Worm (Caenorhabditis elegans): ENCODE results near the gene srt-48.
A peak's percentile ranks its signal among the peaks of the same experiment; 100 is the strongest.

The srt-48 gene

ce11 chrIV:15028891-15029290 is 39.8 kb downstream of the srt-48 start, which contains the start of gene Y41E3.8 (continued):
- TF ChIP-seq ztf-25 (GFP tag; IDR thresholded peaks at IDR 0.05) (no peak), nhr-27 (tag; optimal IDR thresholded peaks at IDR 0.05) (no peak), lin-35 (GFP tag; optimal IDR thresholded peaks at IDR 0.05) (no peak), zfh-2 (GFP tag; conservative IDR thresholded peaks at IDR 0.05) (no peak), C06A6.2 (GFP tag; conservative IDR thresholded peaks at IDR 0.05) (no peak), F52B5.7 (tag; optimal IDR thresholded peaks at IDR 0.05) (no peak), lsl-1 (GFP tag; optimal IDR thresholded peaks at IDR 0.05) (peak; percentile 60), F33H1.4 (GFP tag; IDR thresholded peaks at IDR 0.05) (peak; percentile 47; the same call in 1 of the 2 replicates), mcd-1 (GFP tag; IDR thresholded peaks at IDR 0.05) (no peak), ztf-22 (GFP tag; optimal IDR thresholded peaks at IDR 0.05) (no peak), F55B11.4 (tag; optimal IDR thresholded peaks at IDR 0.05; ENCODE audit: borderline replicate concordance, insufficient read depth) (no peak), ama-1 (optimal IDR thresholded peaks at IDR 0.05) (no peak), ama-1 (GFP tag; optimal IDR thresholded peaks at IDR 0.05) (no peak), hlh-12 (tag; optimal IDR thresholded peaks at IDR 0.05) (no peak), repo-1 (tag; optimal IDR thresholded peaks at IDR 0.05) (no peak), Y79H2A.3 (GFP tag; conservative IDR thresholded peaks at IDR 0.05) (no peak), lin-40 (tag; optimal IDR thresholded peaks at IDR 0.05) (no peak), bed-1 (GFP tag; IDR thresholded peaks at IDR 0.05) (no peak), nfya-2 (GFP tag; IDR thresholded peaks at IDR 0.05) (no peak)

ce11 chrIV:15028386-15028785 is 40.3 kb downstream of the srt-48 start:
- TF ChIP-seq snpc-1.1 (tag; optimal IDR thresholded peaks at IDR 0.05; ENCODE audit: insufficient read depth) (no peak), egrh-3 (GFP tag; IDR thresholded peaks at IDR 0.05) (0 out of 2 replicates have a peak, but pooled peaks have one; percentile 35), attf-6 (GFP tag; IDR thresholded peaks at IDR 0.05) (peak; percentile 40; the same call in 1 of the 2 replicates), zfh-2 (GFP tag; conservative IDR thresholded peaks at IDR 0.05) (peak; percentile 59), somi-1 (GFP tag; optimal IDR thresholded peaks at IDR 0.05) (no peak)

- TF ChIP-seq egl-44 (GFP tag; IDR thresholded peaks at IDR 0.05) (no peak), nfyb-1 (GFP tag; IDR thresholded peaks at IDR 0.05) (peak; percentile 73), tbp1 (GFP tag; optimal IDR thresholded peaks at IDR 0.05) (no peak), athp-1 (tag; optimal IDR thresholded peaks at IDR 0.05) (no peak), ceh-40 (GFP tag; IDR thresholded peaks at IDR 0.05) (no peak), madf-3 (GFP tag; IDR thresholded peaks at IDR 0.05) (no peak), lag-1 (GFP tag; IDR thresholded peaks at IDR 0.05) (no peak)
Measured at ce11 chrIV:15027884-15028283, 40.8 kb downstream of the srt-48 start.

- TF ChIP-seq B0035.1 (tag; optimal IDR thresholded peaks at IDR 0.05) = no peak
- no peak for TF ChIP-seq Y53F4B.3 (GFP tag; IDR thresholded peaks at IDR 0.05)
- peak; percentile 91 for TF ChIP-seq nfyb-1 (GFP tag; IDR thresholded peaks at IDR 0.05)
- 0 out of 2 replicates have a peak, but pooled peaks have one; percentile 52 for TF ChIP-seq nfya-2 (GFP tag; IDR thresholded peaks at IDR 0.05)
- TF ChIP-seq ama-1 (optimal IDR thresholded peaks at IDR 0.05) = no peak
- TF ChIP-seq ama-1 (GFP tag; optimal IDR thresholded peaks at IDR 0.05) = no peak
- TF ChIP-seq B0336.3 (GFP tag; IDR thresholded peaks at IDR 0.05) = no peak
Measured at ce11 chrIV:15027334-15027733, 41.4 kb downstream of the srt-48 start.

ce11 chrIV:15025384-15025783 is 43.3 kb downstream of the srt-48 start, which contains the start of gene fcd-2:
Gene fcd-2, plus strand, starts transcription at chrIV:15025710.
- TF ChIP-seq F23B12.7 (tag; optimal IDR thresholded peaks at IDR 0.05; ENCODE audit: insufficient read depth) = peak; percentile 77
- TF ChIP-seq madf-3 (GFP tag; IDR thresholded peaks at IDR 0.05) = 0 out of 2 replicates have a peak, but pooled peaks have one; percentile 4
- 0 out of 2 replicates have a peak, but pooled peaks have one; percentile 19 for TF ChIP-seq D2030.7 (GFP tag; IDR thresholded peaks at IDR 0.05)
- no peak for TF ChIP-seq ceh-40 (GFP tag; IDR thresholded peaks at IDR 0.05)
- TF ChIP-seq ama-1 (optimal IDR thresholded peaks at IDR 0.05) = no peak
- peak in 1 of 2 experiments; percentile 24 for TF ChIP-seq ama-1 (GFP tag; optimal IDR thresholded peaks at IDR 0.05)
- TF ChIP-seq unc-62 (GFP tag; optimal IDR thresholded peaks at IDR 0.05) = no peak
- no peak for TF ChIP-seq die-1 (tag; optimal IDR thresholded peaks at IDR 0.05)
- peak in 2 of 3 experiments; percentile 18 to 74 for TF ChIP-seq lin-35 (GFP tag; optimal IDR thresholded peaks at IDR 0.05)
- no peak for TF ChIP-seq F52B5.7 (tag; optimal IDR thresholded peaks at IDR 0.05)
- TF ChIP-seq tlf-1 (GFP tag; optimal IDR thresholded peaks at IDR 0.05) = peak; percentile 13
- TF ChIP-seq ceh-58 (GFP tag; IDR thresholded peaks at IDR 0.05) = no peak
- peak; percentile 95 for TF ChIP-seq attf-3 (GFP tag; conservative IDR thresholded peaks at IDR 0.05)
- peak; percentile 23 for TF ChIP-seq lsl-1 (GFP tag; optimal IDR thresholded peaks at IDR 0.05)
- no peak for TF ChIP-seq C06A6.2 (GFP tag; conservative IDR thresholded peaks at IDR 0.05)
- no peak for TF ChIP-seq egl-44 (GFP tag; IDR thresholded peaks at IDR 0.05)
- TF ChIP-seq chd-7 (tag; optimal IDR thresholded peaks at IDR 0.05) = no peak
- peak; percentile 26; the same call in 1 of the 2 replicates for TF ChIP-seq B0336.3 (GFP tag; IDR thresholded peaks at IDR 0.05)
